Fruit fly (Drosophila melanogaster) whole organism, embryonic: ENCODE results near the gene Atg13.

ENCODE experiments used
- BEAF-32 ChIP-seq: fragments of 200-800 bp; sonication (Bioruptor generic); optimal IDR thresholded peaks from 3 replicates; lab custom pipeline; 2017; ENCODE audit warnings: missing biosample characterization, missing genetic modification characterization, mild to moderate bottlenecking, moderate library complexity, missing genetic modification reagents
- CG10462 ChIP-seq: fragments of 200-800 bp; sonication (Bioruptor generic); optimal IDR thresholded peaks from 2 replicates; lab custom pipeline; 2016; ENCODE audit warnings: missing biosample characterization, missing genetic modification characterization
- CG10979 ChIP-seq: fragments of 200-800 bp; sonication (Bioruptor generic); optimal IDR thresholded peaks from 2 replicates; lab custom pipeline; 2018; ENCODE audit warnings: missing biosample characterization, mild to moderate bottlenecking, missing genetic modification characterization, moderate library complexity
- CG11696 ChIP-seq: fragments of 200-800 bp; sonication (Bioruptor generic); IDR thresholded peaks from 2 replicates; pipeline ENCODE4 v1.3.6; 2022; ENCODE audit warnings: missing biosample characterization, missing genetic modification characterization
- CG15601 ChIP-seq: fragments of 200-800 bp; sonication (Bioruptor generic); optimal IDR thresholded peaks from 3 replicates; lab custom pipeline; 2019; ENCODE audit warnings: missing biosample characterization, mild to moderate bottlenecking, missing genetic modification characterization, moderate library complexity
- CG1792 ChIP-seq: fragments of 200-800 bp; sonication (Bioruptor generic); optimal IDR thresholded peaks from 2 replicates; lab custom pipeline; 2016; ENCODE audit warnings: missing biosample characterization, missing genetic modification characterization
- CG18011 ChIP-seq: fragments of 200-800 bp; sonication (Bioruptor generic); optimal IDR thresholded peaks from 2 replicates; lab custom pipeline; 2017; ENCODE audit warnings: missing biosample characterization, missing genetic modification characterization, mild to moderate bottlenecking, moderate library complexity, missing genotype
- CG2202 ChIP-seq: fragments of 200-800 bp; sonication (Bioruptor generic); optimal IDR thresholded peaks from 2 replicates; lab custom pipeline; 2018; ENCODE audit warnings: missing biosample characterization, mild to moderate bottlenecking, missing genetic modification characterization
- CG2889 ChIP-seq: fragments of 200-800 bp; sonication (Bioruptor generic); IDR thresholded peaks from 3 replicates; pipeline ENCODE4 v1.3.6; 2022; ENCODE audit warnings: missing biosample characterization, missing genetic modification characterization
- CG3407 ChIP-seq: fragments of 200-800 bp; sonication (Bioruptor generic); optimal IDR thresholded peaks from 2 replicates; lab custom pipeline; 2018; ENCODE audit warnings: missing biosample characterization, mild to moderate bottlenecking, missing genetic modification characterization
- CG4328 ChIP-seq: fragments of 200-800 bp; sonication (Bioruptor generic); optimal IDR thresholded peaks from 3 replicates; lab custom pipeline; 2017; ENCODE audit warnings: missing biosample characterization, missing genetic modification reagents, missing genetic modification characterization
- CG4617 ChIP-seq: fragments of 200-800 bp; sonication (Bioruptor generic); optimal IDR thresholded peaks from 3 replicates; lab custom pipeline; 2016; ENCODE audit warnings: missing biosample characterization, missing genetic modification characterization, borderline replicate concordance
- CG5180 ChIP-seq: fragments of 200-800 bp; sonication (Bioruptor generic); optimal IDR thresholded peaks from 3 replicates; lab custom pipeline; 2017; ENCODE audit warnings: missing biosample characterization, missing genetic modification characterization, mild to moderate bottlenecking, moderate library complexity, missing genetic modification reagents
- CHES-1-like ChIP-seq: fragments of 200-800 bp; sonication (Bioruptor generic); optimal IDR thresholded peaks from 2 replicates; lab custom pipeline; 2016; ENCODE audit warnings: missing biosample characterization, missing genetic modification characterization
- CTCF ChIP-seq: fragments of 200-800 bp; sonication (Bioruptor generic); optimal IDR thresholded peaks from 2 replicates; lab custom pipeline; 2017; ENCODE audit warnings: missing biosample characterization, mild to moderate bottlenecking, missing genetic modification characterization, moderate library complexity
- CoRest ChIP-seq: fragments of 200-800 bp; sonication (Bioruptor generic); optimal IDR thresholded peaks from 3 replicates; lab custom pipeline; 2018; ENCODE audit warnings: missing biosample characterization, mild to moderate bottlenecking, missing genetic modification characterization, moderate library complexity
- Dad ChIP-seq: fragments of 200-800 bp; sonication (Bioruptor generic); optimal IDR thresholded peaks from 3 replicates; lab custom pipeline; 2016; ENCODE audit warnings: missing biosample characterization, missing genetic modification characterization
- Dek ChIP-seq: fragments of 200-800 bp; sonication (Bioruptor generic); optimal IDR thresholded peaks from 3 replicates; lab custom pipeline; 2019; ENCODE audit warnings: missing biosample characterization, mild to moderate bottlenecking, missing genetic modification characterization, moderate library complexity
- Dip2 ChIP-seq: fragments of 200-800 bp; sonication (Bioruptor generic); IDR thresholded peaks from 2 replicates; pipeline ENCODE4 v1.3.6; 2022; ENCODE audit warnings: missing biosample characterization, missing genetic modification characterization
- Eip74EF ChIP-seq, 2 experiments: fragments of 200-800 bp in 1 of 2; fragments of >200 bp in 1 of 2; sonication (Bioruptor generic) in 1 of 2; optimal IDR thresholded peaks; 2 replicates each; lab custom pipeline; 2017 to 2019; ENCODE audit warnings: missing biosample characterization in 2 of 2, missing genetic modification characterization in 2 of 2, mild to moderate bottlenecking in 1 of 2, moderate library complexity in 1 of 2
- GATAe ChIP-seq: fragments of 200-800 bp; sonication (Bioruptor generic); conservative IDR thresholded peaks from 2 replicates; pipeline ENCODE4 v1.3.6; 2022; ENCODE audit warnings: missing biosample characterization, missing genetic modification characterization
- Gsc ChIP-seq: fragments of 200-800 bp; sonication (Bioruptor generic); IDR thresholded peaks from 2 replicates; pipeline ENCODE4 v1.3.6; 2022; ENCODE audit warnings: missing biosample characterization, missing genetic modification characterization
- HLH3B ChIP-seq: fragments of 200-800 bp; sonication (Bioruptor generic); IDR thresholded peaks from 2 replicates; pipeline ENCODE4 v1.3.6; 2022; ENCODE audit warnings: missing biosample characterization, missing genetic modification characterization
- Xrp1 ChIP-seq: fragments of 200-800 bp; sonication (Bioruptor generic); IDR thresholded peaks from 2 replicates; pipeline ENCODE4 v1.3.6; 2022; ENCODE audit warnings: missing biosample characterization, missing genetic modification characterization
- aop ChIP-seq: fragments of 200-800 bp; sonication (Bioruptor generic); IDR thresholded peaks from 2 replicates; pipeline ENCODE4 v1.3.6; 2022; ENCODE audit warnings: missing biosample characterization, missing genetic modification characterization
- ase ChIP-seq: fragments of 200-800 bp; sonication (Bioruptor generic); IDR thresholded peaks from 3 replicates; pipeline ENCODE4 v1.3.6; 2022; ENCODE audit warnings: missing biosample characterization, missing genetic modification characterization
- btn ChIP-seq: fragments of 200-800 bp; sonication (Bioruptor generic); optimal IDR thresholded peaks from 2 replicates; lab custom pipeline; 2016; ENCODE audit warnings: missing biosample characterization, missing genetic modification characterization
- corto ChIP-seq: fragments of 200-800 bp; sonication (Bioruptor generic); optimal IDR thresholded peaks from 2 replicates; lab custom pipeline; 2016; ENCODE audit warnings: missing biosample characterization, mild to moderate bottlenecking, missing genetic modification characterization, moderate library complexity
- croc ChIP-seq: fragments of 200-800 bp; sonication (Bioruptor generic); conservative IDR thresholded peaks from 3 replicates; pipeline ENCODE4 v1.3.6; 2022; ENCODE audit warnings: missing biosample characterization, missing genetic modification characterization
- crp ChIP-seq, 2 experiments: fragments of 200-800 bp; sonication (Bioruptor generic); optimal IDR thresholded peaks; 2 replicates in 1 of 2; 3 replicates in 1 of 2; lab custom pipeline; 2017; ENCODE audit warnings: missing biosample characterization in 2 of 2, missing genetic modification characterization in 2 of 2, mild to moderate bottlenecking in 1 of 2, moderate library complexity in 1 of 2
- cwo ChIP-seq: fragments of 200-800 bp; sonication (Bioruptor generic); optimal IDR thresholded peaks from 3 replicates; lab custom pipeline; 2017; ENCODE audit warnings: missing biosample characterization, missing genetic modification characterization, mild to moderate bottlenecking, moderate library complexity, missing genetic modification reagents
- fd3F ChIP-seq: fragments of 200-800 bp; sonication (Bioruptor generic); optimal IDR thresholded peaks from 2 replicates; lab custom pipeline; 2018; ENCODE audit warnings: missing biosample characterization, mild to moderate bottlenecking, missing genetic modification characterization, moderate library complexity
- fd96Cb ChIP-seq: fragments of 200-800 bp; sonication (Bioruptor generic); optimal IDR thresholded peaks from 2 replicates; lab custom pipeline; 2018; ENCODE audit warnings: missing biosample characterization, mild to moderate bottlenecking, missing genetic modification characterization, moderate library complexity
- gsb ChIP-seq: fragments of 200-800 bp; sonication (Bioruptor generic); IDR thresholded peaks from 2 replicates; pipeline ENCODE4 v1.3.6; 2022; ENCODE audit warnings: missing biosample characterization, missing genetic modification characterization
- h ChIP-seq: fragments of >200 bp; optimal IDR thresholded peaks from 2 replicates; lab custom pipeline; 2017
- jing ChIP-seq: fragments of 200-800 bp; sonication (Bioruptor generic); optimal IDR thresholded peaks from 2 replicates; lab custom pipeline; 2018; ENCODE audit warnings: missing biosample characterization, mild to moderate bottlenecking, missing genetic modification characterization
- knrl ChIP-seq: fragments of 200-800 bp; sonication (Bioruptor generic); IDR thresholded peaks from 3 replicates; pipeline ENCODE4 v1.3.6; 2022; ENCODE audit warnings: missing biosample characterization, missing genetic modification characterization; ENCODE audit not compliant: partially characterized antibody
- lbe ChIP-seq: fragments of 200-800 bp; sonication (Bioruptor generic); optimal IDR thresholded peaks from 2 replicates; lab custom pipeline; 2016; ENCODE audit warnings: missing biosample characterization, mild to moderate bottlenecking, missing genetic modification characterization
- lilli ChIP-seq: fragments of 200-800 bp; sonication (Bioruptor generic); optimal IDR thresholded peaks from 3 replicates; lab custom pipeline; 2016; ENCODE audit warnings: missing biosample characterization, missing genetic modification characterization
- lov ChIP-seq, 2 experiments: fragments of 200-800 bp in 1 of 2; fragments of >200 bp in 1 of 2; sonication (Bioruptor generic) in 1 of 2; IDR thresholded peaks in 1 of 2; optimal IDR thresholded peaks in 1 of 2; 2 replicates in 1 of 2; 3 replicates in 1 of 2; pipeline versions ENCODE4 v1.3.6 to Lab custom; 2017 to 2022; ENCODE audit warnings: missing biosample characterization in 1 of 2, missing genetic modification characterization in 1 of 2
- mirr ChIP-seq: fragments of 200-800 bp; sonication (Bioruptor generic); optimal IDR thresholded peaks from 3 replicates; lab custom pipeline; 2018; ENCODE audit warnings: missing biosample characterization, mild to moderate bottlenecking, missing genetic modification characterization
- nau ChIP-seq: fragments of 200-800 bp; sonication (Bioruptor generic); optimal IDR thresholded peaks from 3 replicates; lab custom pipeline; 2017; ENCODE audit warnings: missing biosample characterization, mild to moderate bottlenecking, missing genetic modification characterization, missing genetic modification reagents
- oc ChIP-seq: fragments of 200-800 bp; sonication (Bioruptor generic); optimal IDR thresholded peaks from 2 replicates; lab custom pipeline; 2018; ENCODE audit warnings: missing biosample characterization, mild to moderate bottlenecking, missing genetic modification characterization, moderate library complexity
- otp ChIP-seq: fragments of 200-800 bp; sonication (Bioruptor generic); IDR thresholded peaks from 3 replicates; pipeline ENCODE4, ENCODE4 v1.3.6; 2022; ENCODE audit warnings: missing biosample characterization, missing genetic modification characterization
- pum ChIP-seq: fragments of 200-800 bp; sonication (Bioruptor generic); optimal IDR thresholded peaks from 2 replicates; lab custom pipeline; 2016; ENCODE audit warnings: missing biosample characterization, missing genetic modification characterization
- schlank ChIP-seq: fragments of 200-800 bp; sonication (Bioruptor generic); optimal IDR thresholded peaks from 2 replicates; lab custom pipeline; 2018; ENCODE audit warnings: missing biosample characterization, mild to moderate bottlenecking, missing genetic modification characterization
- sima ChIP-seq: fragments of 200-800 bp; sonication (Bioruptor generic); optimal IDR thresholded peaks from 2 replicates; lab custom pipeline; 2016; ENCODE audit warnings: missing biosample characterization, missing genetic modification characterization
- slbo ChIP-seq: fragments of 200-800 bp; sonication (Bioruptor generic); IDR thresholded peaks from 2 replicates; pipeline ENCODE4 v1.3.6; 2022; ENCODE audit warnings: missing biosample characterization, missing genetic modification characterization
- tna ChIP-seq: fragments of 200-800 bp; sonication (Bioruptor generic); IDR thresholded peaks from 2 replicates; pipeline ENCODE4 v1.3.6; 2022; ENCODE audit warnings: missing biosample characterization, missing genetic modification characterization; ENCODE audit not compliant: partially characterized antibody
- trh ChIP-seq: fragments of 200-800 bp; sonication (Bioruptor generic); optimal IDR thresholded peaks from 2 replicates; lab custom pipeline; 2016; ENCODE audit warnings: missing biosample characterization, missing genetic modification characterization

Gene Atg13

dm6 chr3R:8355579-8355978 is 6.0 kb downstream of the Atg13 start (continued):
- TF ChIP-seq CG11696 (GFP tag; lab: Robert Waterston, UW) (peak; percentile 84), corto (peak; percentile 66), Dip2 (GFP tag; lab: Robert Waterston, UW) (peak; percentile 28; the same call in 1 of the 2 replicates), lbe (peak; percentile 12), tna (GFP tag; lab: Robert Waterston, UW) (no peak), CG4328 (peak; percentile 68), CG2202 (tag; lab: Kevin White, UChicago) (peak; percentile 75), CG4617 (GFP tag; lab: Kevin White, UChicago) (peak; percentile 79), Eip74EF (GFP tag; optimal IDR thresholded peaks at IDR 0.05; lab: Kevin White, UChicago) (peak in 1 of 2 experiments; percentile 81), ase (GFP tag; lab: Robert Waterston, UW) (peak; percentile 93), h (no peak), gsb (GFP tag; lab: Robert Waterston, UW) (peak; percentile 88), HLH3B (GFP tag; lab: Robert Waterston, UW) (peak; percentile 94), CG10462 (GFP tag; lab: Kevin White, UChicago) (peak; percentile 80), schlank (tag; lab: Kevin White, UChicago) (peak; percentile 95), croc (GFP tag; lab: Robert Waterston, UW) (peak; percentile 80), GATAe (GFP tag; lab: Robert Waterston, UW) (peak; percentile 87), Dek (tag; lab: Kevin White, UChicago) (peak; percentile 97), CTCF (peak; percentile 51), Gsc (GFP tag; lab: Robert Waterston, UW) (peak; percentile 66), jing (GFP tag; lab: Kevin White, UChicago) (peak; percentile 88), Xrp1 (GFP tag; lab: Robert Waterston, UW) (peak; percentile 95), trh (GFP tag; lab: Kevin White, UChicago) (peak; percentile 88), CG3407 (GFP tag; lab: Kevin White, UChicago) (peak; percentile 87), lov (optimal IDR thresholded peaks at IDR 0.05; lab: Kevin White, UChicago) (no peak), lov (GFP tag; IDR thresholded peaks at IDR 0.05; lab: Robert Waterston, UW) (peak; percentile 63; the same call in 2 of the 3 replicates), slbo (GFP tag; lab: Robert Waterston, UW) (peak; percentile 98), CG18011 (GFP tag; lab: Kevin White, UChicago) (peak; percentile 87), pum (GFP tag; lab: Kevin White, UChicago) (peak; percentile 94), CHES-1-like (GFP tag; lab: Kevin White, UChicago) (peak; percentile 97), Dad (GFP tag; lab: Kevin White, UChicago) (peak; percentile 94), sima (peak; percentile 88), cwo (GFP tag; lab: Kevin White, UChicago) (peak; percentile 97), aop (peak; percentile 69), BEAF-32 (no peak), fd3F (GFP tag; lab: Kevin White, UChicago) (peak; percentile 93), otp (GFP tag; lab: Robert Waterston, UW) (peak; percentile 83; the same call in 2 of the 3 replicates), CG5180 (GFP tag; lab: Kevin White, UChicago) (peak; percentile 82), lilli (GFP tag; lab: Kevin White, UChicago) (peak; percentile 98), knrl (GFP tag; lab: Robert Waterston, UW) (no peak), nau (GFP tag; lab: Kevin White, UChicago) (peak; percentile 88), CG1792 (GFP tag; lab: Kevin White, UChicago) (peak; percentile 89), CG10979 (tag; lab: Kevin White, UChicago) (peak; percentile 87), CG15601 (tag; lab: Kevin White, UChicago) (peak; percentile 69), CG2889 (GFP tag; lab: Robert Waterston, UW) (peak; percentile 91), btn (GFP tag; lab: Kevin White, UChicago) (peak; percentile 74), oc (tag; lab: Kevin White, UChicago) (peak; percentile 93), fd96Cb (tag; lab: Kevin White, UChicago) (peak; percentile 90), mirr (peak; percentile 83), crp (GFP tag; optimal IDR thresholded peaks at IDR 0.05; lab: Kevin White, UChicago) (peak in 1 of 2 experiments; percentile 57), CoRest (tag; lab: Kevin White, UChicago) (peak; percentile 92)
